Fruit fly (Drosophila melanogaster) S2 (cell line): ENCODE results near the gene CG32365.

Source experiments
- CG8478 ChIP-seq: fragments of >200 bp; optimal IDR thresholded peaks from 2 replicates; lab custom pipeline; 2018
- CTCF ChIP-seq, 2 experiments: fragments of >200 bp; optimal IDR thresholded peaks; 2 replicates each; lab custom pipeline; 2018

- TF ChIP-seq CG8478 (lab: Kevin White, UChicago) = no peak
- TF ChIP-seq CTCF (optimal IDR thresholded peaks at IDR 0.05; lab: Kevin White, UChicago) = no peak
Observed at dm6 chr3L:7841254-7841964, 27.4 kb upstream of the CG32365 start.
